Worm (Caenorhabditis elegans): ENCODE measurements around the gene plrg-1.

plrg-1 gene

ce11 chrV:10807862-10808327 is at the start of gene plrg-1 (continued):
- peak; percentile 93 for TF ChIP-seq mep-1 (tag; optimal IDR thresholded peaks at IDR 0.05)
- TF ChIP-seq dpl-1 (GFP tag; optimal IDR thresholded peaks at IDR 0.05): peak; percentile 82
- peak in 1 of 2 experiments; percentile 7 for TF ChIP-seq ZK546.5 (tag; optimal IDR thresholded peaks at IDR 0.05)
- no peak for TF ChIP-seq lir-3 (tag; optimal IDR thresholded peaks at IDR 0.05)

DNA sequence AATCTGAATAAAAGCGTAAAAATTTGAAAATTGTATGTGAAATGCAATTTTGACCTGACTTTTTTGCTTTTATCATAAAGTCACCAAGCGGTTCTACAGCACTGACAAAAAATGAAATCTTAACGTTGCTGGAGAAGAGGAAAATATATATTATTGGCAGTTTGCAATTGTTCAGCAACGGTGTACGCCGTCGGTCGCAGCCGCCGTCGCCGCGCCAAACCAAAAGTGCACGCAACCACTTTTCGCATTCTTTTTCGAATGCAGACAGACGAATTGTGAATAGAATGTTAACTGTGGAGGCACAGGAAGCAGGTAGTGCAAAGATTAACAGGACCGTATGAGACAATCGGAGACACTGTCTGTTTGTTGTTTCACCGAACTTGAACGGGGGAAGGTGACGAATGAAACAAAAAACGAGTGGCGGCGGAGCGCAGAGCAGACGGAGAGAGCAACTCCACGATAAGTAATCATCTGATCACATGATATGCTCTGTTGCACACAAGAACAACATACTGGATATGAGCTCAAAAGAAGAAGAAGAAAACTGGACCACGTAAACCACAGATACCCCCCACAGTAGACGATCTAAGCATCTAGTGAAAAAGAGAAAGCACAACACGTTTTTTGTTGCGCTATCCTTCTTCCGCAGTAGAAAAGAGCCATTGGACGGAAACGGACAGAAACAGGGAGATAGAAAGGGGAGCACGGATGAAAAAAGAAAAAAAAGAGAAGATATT is 49.4 kb upstream of the plrg-1 start:
- TF ChIP-seq ces-1 (GFP tag; optimal IDR thresholded peaks at IDR 0.05) (no peak), nhr-11 (tag; optimal IDR thresholded peaks at IDR 0.05) (peak; percentile 72), nhr-28 (tag; optimal IDR thresholded peaks at IDR 0.05) (peak; percentile 56), ztf-7 (tag; optimal IDR thresholded peaks at IDR 0.05) (no peak), ZK337.2 (GFP tag; IDR thresholded peaks at IDR 0.05) (no peak), ceh-44 (GFP tag; IDR thresholded peaks at IDR 0.05) (no peak), dmd-6 (GFP tag; IDR thresholded peaks at IDR 0.05) (peak; percentile 70), lsy-2 (tag; optimal IDR thresholded peaks at IDR 0.05) (peak in 1 of 2 experiments; percentile 9), pha-4 (GFP tag; IDR thresholded peaks at IDR 0.05) (peak; percentile 58; the same call in 1 of the 2 replicates), pha-4 (tag; optimal IDR thresholded peaks at IDR 0.05) (no peak), daf-16 (GFP tag; optimal IDR thresholded peaks at IDR 0.05) (peak in 1 of 2 experiments; percentile 2), daf-16 (tag; optimal IDR thresholded peaks at IDR 0.05) (peak; percentile 24), F44E2.7 (GFP tag; IDR thresholded peaks at IDR 0.05) (no peak), tra-1 (GFP tag; IDR thresholded peaks at IDR 0.05) (peak; percentile 21; the same call in 1 of the 2 replicates), mep-1 (tag; optimal IDR thresholded peaks at IDR 0.05) (peak; percentile 17), dve-1 (tag; optimal IDR thresholded peaks at IDR 0.05; ENCODE audit: insufficient read depth) (no peak), set-16 (GFP tag; IDR thresholded peaks at IDR 0.05) (0 out of 2 replicates have a peak, but pooled peaks have one; percentile 5), mxl-3 (GFP tag; optimal IDR thresholded peaks at IDR 0.05) (no peak), ama-1 (optimal IDR thresholded peaks at IDR 0.05) (no peak), Y48G9A.11 (GFP tag; IDR thresholded peaks at IDR 0.05) (no peak), zip-2 (tag; optimal IDR thresholded peaks at IDR 0.05) (no peak), unc-62 (GFP tag; optimal IDR thresholded peaks at IDR 0.05 in 1 of 2) (peak in 1 of 2 experiments; percentile 64), unc-62 (tag; optimal IDR thresholded peaks at IDR 0.05) (no peak), attf-4 (tag; optimal IDR thresholded peaks at IDR 0.05) (no peak), lir-3 (tag; optimal IDR thresholded peaks at IDR 0.05) (no peak), F49E8.2 (tag; optimal IDR thresholded peaks at IDR 0.05; ENCODE audit: borderline replicate concordance) (no peak), aha-1 (tag) (peak; percentile 87), egl-27 (tag; optimal IDR thresholded peaks at IDR 0.05) (no peak), dpl-1 (GFP tag; optimal IDR thresholded peaks at IDR 0.05) (no peak), snpc-1.2 (GFP tag; IDR thresholded peaks at IDR 0.05) (no peak), gei-8 (GFP tag; optimal IDR thresholded peaks at IDR 0.05) (peak; percentile 6), hmg-1.1 (GFP tag; IDR thresholded peaks at IDR 0.05) (peak; percentile 41; the same call in 1 of the 2 replicates), nhr-42 (GFP tag; IDR thresholded peaks at IDR 0.05) (0 out of 2 replicates have a peak, but pooled peaks have one; percentile 50), hlh-11 (tag; optimal IDR thresholded peaks at IDR 0.05) (peak; percentile 51), hlh-30 (tag; optimal IDR thresholded peaks at IDR 0.05; ENCODE audit: insufficient read depth) (peak; percentile 15)

DNA sequence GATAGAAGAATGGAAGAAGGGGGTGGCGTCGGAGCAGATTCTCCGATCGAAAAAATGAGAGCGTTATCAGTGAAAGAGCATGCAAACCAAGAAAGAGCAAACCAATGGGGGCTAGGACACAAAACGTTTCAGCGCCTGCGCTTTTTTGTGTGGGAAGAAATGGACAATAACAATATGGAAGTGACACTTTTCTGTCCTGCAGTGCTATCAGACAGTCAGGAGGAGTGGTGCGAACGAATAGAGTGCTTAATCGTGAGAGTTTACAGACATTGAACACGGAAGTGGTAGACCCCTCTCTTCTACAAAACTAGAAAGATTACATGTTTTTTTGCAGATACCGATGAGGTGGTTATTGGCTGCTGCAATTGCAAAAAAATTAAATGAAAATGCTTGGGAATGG is 47.7 kb upstream of the plrg-1 start:
- TF ChIP-seq jun-1 (tag; optimal IDR thresholded peaks at IDR 0.05): peak; percentile 42
- TF ChIP-seq unc-62 (GFP tag; optimal IDR thresholded peaks at IDR 0.05 in 1 of 2): peak in 1 of 2 experiments; percentile 87
- no peak for TF ChIP-seq unc-62 (tag; optimal IDR thresholded peaks at IDR 0.05)
- no peak for TF ChIP-seq zag-1 (tag; optimal IDR thresholded peaks at IDR 0.05)
- TF ChIP-seq madf-5 (GFP tag; IDR thresholded peaks at IDR 0.05): no peak
- TF ChIP-seq mep-1 (tag; optimal IDR thresholded peaks at IDR 0.05): peak; percentile 16
- TF ChIP-seq nhr-102 (tag; optimal IDR thresholded peaks at IDR 0.05): peak; percentile 38
- peak in 1 of 2 experiments; percentile 56 for TF ChIP-seq mdl-1 (tag; optimal IDR thresholded peaks at IDR 0.05)
- TF ChIP-seq egl-43 (GFP tag; IDR thresholded peaks at IDR 0.05): no peak
- TF ChIP-seq pqm-1 (tag; optimal IDR thresholded peaks at IDR 0.05): peak; percentile 98
- TF ChIP-seq tag-97 (GFP tag; IDR thresholded peaks at IDR 0.05): no peak
- TF ChIP-seq aly-2 (tag; optimal IDR thresholded peaks at IDR 0.05): no peak
- 0 out of 2 replicates have a peak, but pooled peaks have one; percentile 61 for TF ChIP-seq saeg-2 (GFP tag; IDR thresholded peaks at IDR 0.05)
- no peak for TF ChIP-seq hmg-1.1 (GFP tag; IDR thresholded peaks at IDR 0.05)
- no peak for TF ChIP-seq aha-1 (tag)
- no peak for TF ChIP-seq unc-39 (tag; optimal IDR thresholded peaks at IDR 0.05)
- TF ChIP-seq F10B5.3 (tag; optimal IDR thresholded peaks at IDR 0.05): no peak
- no peak for TF ChIP-seq ceh-82 (tag; optimal IDR thresholded peaks at IDR 0.05)
